Worm (Caenorhabditis elegans): ENCODE data around the gene arp-6.

arp-6 gene

DNA sequence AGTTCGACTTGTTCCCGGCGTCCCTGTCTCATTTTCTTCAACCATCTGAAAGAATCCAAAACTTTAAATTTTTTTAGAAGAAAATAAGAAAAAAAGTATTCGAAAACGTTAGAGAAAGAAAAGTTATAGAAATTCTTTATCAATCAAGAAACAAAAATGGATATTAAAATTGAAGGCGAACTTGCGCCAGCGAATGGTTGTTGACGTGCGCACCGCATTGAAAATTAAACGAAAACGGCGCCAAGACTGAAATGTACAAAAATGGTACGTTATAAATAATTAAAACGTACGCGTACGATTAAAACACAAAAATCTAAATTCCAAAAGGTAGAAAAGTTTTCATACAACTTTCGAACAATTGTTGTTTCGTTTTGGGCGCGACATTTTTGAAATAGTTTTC is 49.7 kb upstream of the arp-6 start, which contains the start of gene K02C4.3 (continued):
- TF ChIP-seq nhr-71 (tag; optimal IDR thresholded peaks at IDR 0.05) (peak; percentile 85), mab-9 (GFP tag; IDR thresholded peaks at IDR 0.05) (no peak), rnt-1 (tag; optimal IDR thresholded peaks at IDR 0.05) (peak; percentile 72), F16B12.6 (tag; optimal IDR thresholded peaks at IDR 0.05) (peak; percentile 28), nhr-20 (tag; optimal IDR thresholded peaks at IDR 0.05) (peak; percentile 76), nhr-19 (GFP tag; conservative IDR thresholded peaks at IDR 0.05) (peak; percentile 77), elt-2 (tag; optimal IDR thresholded peaks at IDR 0.05) (peak; percentile 18), fkh-10 (GFP tag; optimal IDR thresholded peaks at IDR 0.05) (no peak), ceh-90 (tag; optimal IDR thresholded peaks at IDR 0.05) (no peak), ztf-4 (tag; optimal IDR thresholded peaks at IDR 0.05) (no peak), unc-130 (tag; optimal IDR thresholded peaks at IDR 0.05) (peak; percentile 64), nhr-237 (tag; optimal IDR thresholded peaks at IDR 0.05) (no peak), egl-27 (tag; optimal IDR thresholded peaks at IDR 0.05) (no peak), ama-1 (optimal IDR thresholded peaks at IDR 0.05) (no peak), hpl-2 (GFP tag; optimal IDR thresholded peaks at IDR 0.05) (no peak), fkh-4 (tag; optimal IDR thresholded peaks at IDR 0.05; ENCODE audit: borderline replicate concordance) (peak; percentile 12), nhr-11 (tag; optimal IDR thresholded peaks at IDR 0.05) (no peak), mef-2 (tag; optimal IDR thresholded peaks at IDR 0.05) (no peak), nhr-77 (tag; optimal IDR thresholded peaks at IDR 0.05) (peak; percentile 33), nhr-47 (tag; optimal IDR thresholded peaks at IDR 0.05) (peak; percentile 81), fkh-8 (tag; optimal IDR thresholded peaks at IDR 0.05) (peak; percentile 43), hlh-4 (tag; optimal IDR thresholded peaks at IDR 0.05) (no peak), elt-3 (tag; optimal IDR thresholded peaks at IDR 0.05) (peak in 2 of 6 experiments; percentile 45 to 53), dpl-1 (GFP tag; optimal IDR thresholded peaks at IDR 0.05) (peak; percentile 86 to 94 (median 93)), nhr-76 (tag; optimal IDR thresholded peaks at IDR 0.05) (no peak), ceh-82 (tag; optimal IDR thresholded peaks at IDR 0.05) (peak; percentile 51 to 66 (median 62)), sptf-1 (tag; optimal IDR thresholded peaks at IDR 0.05) (no peak), C04F5.9 (tag; optimal IDR thresholded peaks at IDR 0.05) (peak; percentile 55), swsn-7 (tag; optimal IDR thresholded peaks at IDR 0.05) (peak; percentile 76), unc-98 (GFP tag; IDR thresholded peaks at IDR 0.05) (no peak), alr-1 (tag; optimal IDR thresholded peaks at IDR 0.05; ENCODE audit: borderline replicate concordance) (no peak), ceh-88 (GFP tag; IDR thresholded peaks at IDR 0.05) (no peak), lir-3 (tag; optimal IDR thresholded peaks at IDR 0.05; ENCODE audit: poor library complexity) (peak; percentile 50), blmp-1 (tag; optimal IDR thresholded peaks at IDR 0.05) (peak; percentile 76)

DNA sequence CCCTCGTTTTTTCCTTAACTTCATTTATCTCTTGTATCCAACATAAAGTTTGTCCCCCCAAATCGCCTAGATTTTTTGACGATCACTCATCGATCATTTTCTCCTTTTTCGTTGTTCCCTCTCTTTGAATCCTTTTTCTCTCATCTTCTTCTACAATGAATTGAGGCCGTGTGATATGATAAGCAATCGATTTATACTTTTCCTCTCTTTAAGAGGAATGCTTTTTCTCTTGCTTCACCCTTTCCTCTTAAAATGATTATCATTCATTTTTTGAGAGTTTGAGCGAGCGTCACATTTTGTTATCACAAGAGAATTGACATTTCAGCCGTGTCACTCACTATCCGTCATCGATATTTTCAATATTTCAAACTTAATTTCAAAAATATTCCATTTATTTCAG is 40.9 kb upstream of the arp-6 start, which contains the start of gene K02C4.5:
Gene K02C4.5 (plus strand): TSS at position 395 of the 400 bp plus-strand sequence.
- peak; percentile 89 for TF ChIP-seq blmp-1 (tag; optimal IDR thresholded peaks at IDR 0.05)
- no peak for TF ChIP-seq ceh-82 (tag; optimal IDR thresholded peaks at IDR 0.05)
- TF ChIP-seq nhr-20 (tag; optimal IDR thresholded peaks at IDR 0.05), result peak; percentile 7
- TF ChIP-seq elt-3 (tag; optimal IDR thresholded peaks at IDR 0.05), result peak in 2 of 6 experiments; percentile 50 to 62
- no peak for TF ChIP-seq lin-13 (GFP tag; optimal IDR thresholded peaks at IDR 0.05)
- TF ChIP-seq lin-14 (GFP tag; optimal IDR thresholded peaks at IDR 0.05), result peak; percentile 15
- TF ChIP-seq elt-2 (tag; optimal IDR thresholded peaks at IDR 0.05), result peak; percentile 58
- peak; percentile 33 for TF ChIP-seq mep-1 (tag; optimal IDR thresholded peaks at IDR 0.05)
- peak; percentile 0 for TF ChIP-seq nhr-71 (tag; optimal IDR thresholded peaks at IDR 0.05)

DNA sequence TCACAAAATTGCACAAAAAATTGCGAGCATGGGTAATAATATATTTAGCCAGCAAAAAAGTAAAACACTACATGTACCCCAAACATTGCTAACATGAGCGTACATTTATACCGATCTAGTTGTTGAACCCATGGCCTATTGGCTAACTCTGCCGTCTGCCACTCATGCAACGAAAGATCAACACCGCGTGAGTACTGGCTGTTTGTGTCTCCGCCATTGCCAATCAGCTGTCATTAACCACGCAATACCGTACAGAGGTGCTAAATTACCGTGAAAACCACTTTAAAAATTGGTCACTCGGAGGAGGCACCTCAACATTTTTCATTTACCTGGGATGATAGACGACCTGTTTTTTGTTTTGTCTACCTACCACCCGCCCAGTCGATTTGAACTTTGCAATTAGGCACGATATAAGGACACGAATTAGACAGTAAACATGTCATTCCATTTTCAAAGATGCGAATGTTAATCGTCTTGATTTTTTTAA is 38.2 kb upstream of the arp-6 start, which contains the start of gene K02C4.2:
Gene K02C4.2 (plus strand): TSS at position 437 of the 487 bp plus-strand sequence.
- peak; percentile 35; the same call in 1 of the 2 replicates for TF ChIP-seq mab-9 (GFP tag; IDR thresholded peaks at IDR 0.05)
- peak; percentile 84 for TF ChIP-seq nhr-85 (tag)
- peak; percentile 71 for TF ChIP-seq nhr-76 (tag; optimal IDR thresholded peaks at IDR 0.05)
- no peak for TF ChIP-seq fkh-4 (tag; optimal IDR thresholded peaks at IDR 0.05; ENCODE audit: borderline replicate concordance)
- peak in 3 of 6 experiments; percentile 28 to 77 (median 42) for TF ChIP-seq elt-3 (tag; optimal IDR thresholded peaks at IDR 0.05)
- TF ChIP-seq lin-39 (tag; optimal IDR thresholded peaks at IDR 0.05), result peak; percentile 18
- peak; percentile 72 for TF ChIP-seq swsn-7 (tag; optimal IDR thresholded peaks at IDR 0.05)
- TF ChIP-seq efl-1 (optimal IDR thresholded peaks at IDR 0.05), result peak; percentile 66
- peak; percentile 55 to 97 for TF ChIP-seq efl-1 (GFP tag; optimal IDR thresholded peaks at IDR 0.05 in 1 of 2)
- TF ChIP-seq nhr-19 (GFP tag; conservative IDR thresholded peaks at IDR 0.05), result peak; percentile 71
- TF ChIP-seq nhr-71 (tag; optimal IDR thresholded peaks at IDR 0.05), result peak; percentile 83
- TF ChIP-seq unc-62 (GFP tag; optimal IDR thresholded peaks at IDR 0.05), result no peak
- peak; percentile 73 for TF ChIP-seq sup-37 (GFP tag; optimal IDR thresholded peaks at IDR 0.05)
- no peak for TF ChIP-seq nhr-84 (tag; optimal IDR thresholded peaks at IDR 0.05)
- peak; percentile 29 for TF ChIP-seq F16B12.6 (tag; optimal IDR thresholded peaks at IDR 0.05)
- peak; percentile 86 for TF ChIP-seq snu-23 (GFP tag; optimal IDR thresholded peaks at IDR 0.05)
- TF ChIP-seq ceh-82 (tag; optimal IDR thresholded peaks at IDR 0.05), result peak in 2 of 3 experiments; percentile 26 to 60
- no peak for TF ChIP-seq hlh-17 (GFP tag; optimal IDR thresholded peaks at IDR 0.05; ENCODE audit: borderline replicate concordance)
- peak; percentile 69 for TF ChIP-seq lin-13 (GFP tag; optimal IDR thresholded peaks at IDR 0.05)
- TF ChIP-seq lin-14 (GFP tag; optimal IDR thresholded peaks at IDR 0.05), result peak; percentile 78
- peak; percentile 64 for TF ChIP-seq aly-2 (tag; optimal IDR thresholded peaks at IDR 0.05)
- no peak for TF ChIP-seq ces-1 (GFP tag; optimal IDR thresholded peaks at IDR 0.05)
- TF ChIP-seq nhr-20 (tag; optimal IDR thresholded peaks at IDR 0.05), result peak; percentile 83

Measured in whole organism, L1 larva.